Fruit fly (Drosophila melanogaster) whole organism: Measurements from ENCODE around the gene kni.

Source experiments
- CG8478 ChIP-seq: fragments of >200 bp; optimal IDR thresholded peaks from 2 replicates; lab custom pipeline; 2018; ENCODE audit warnings: inconsistent platforms
- Dll ChIP-seq: fragments of >200 bp; optimal IDR thresholded peaks from 2 replicates; lab custom pipeline; 2017
- EcR ChIP-seq, 2 experiments: fragments of >200 bp; optimal IDR thresholded peaks; 2 replicates each; lab custom pipeline; 2017; ENCODE audit warnings: missing biosample characterization in 2 of 2, missing genetic modification characterization in 2 of 2, missing genetic modification reagents in 2 of 2
- pan ChIP-seq: fragments of >200 bp; optimal IDR thresholded peaks from 2 replicates; lab custom pipeline; 2017
- psq ChIP-seq: fragments of >200 bp; optimal IDR thresholded peaks from 2 replicates; lab custom pipeline; 2017
- usp ChIP-seq: fragments of >200 bp; optimal IDR thresholded peaks from 2 replicates; lab custom pipeline; 2017; ENCODE audit warnings: missing biosample characterization, missing genetic modification characterization, mixed read lengths

The kni gene

dm6 chr3L:20695328-20695822 lies at the start of gene kni:
Gene kni (minus strand): TSS chr3L:20695378.
- TF ChIP-seq pan (lab: Kevin White, UChicago) (no peak), psq (lab: Kevin White, UChicago) (no peak)

DNA sequence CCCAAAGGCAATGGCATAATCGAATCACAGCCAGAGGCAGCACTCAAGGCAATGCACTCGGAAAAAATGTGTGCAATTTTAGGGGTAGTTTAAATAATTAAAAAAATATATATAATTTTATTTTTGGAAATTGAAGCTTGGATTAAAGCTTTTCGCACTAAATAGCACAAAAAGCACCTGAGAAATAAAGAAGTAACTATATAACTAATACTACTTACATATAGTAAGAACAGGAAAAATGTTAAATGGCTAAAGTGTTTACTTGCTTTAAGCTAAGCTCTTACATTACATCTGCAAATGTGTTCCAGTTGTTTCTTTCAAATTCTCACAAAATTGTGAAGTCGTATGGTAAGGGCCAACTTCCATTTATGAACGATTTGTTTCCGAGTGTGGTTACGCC lies 44.2 kb upstream of the kni start, which contains the start of gene Gr77a:
Gene Gr77a (minus strand): TSS at position 17 of the 400 bp plus-strand sequence.
- TF ChIP-seq usp (GFP tag; lab: Kevin White, UChicago) = no peak
- no peak for TF ChIP-seq pan (lab: Kevin White, UChicago)
- TF ChIP-seq CG8478 (lab: Kevin White, UChicago) = no peak
- no peak for TF ChIP-seq Dll (lab: Kevin White, UChicago)
- no peak for TF ChIP-seq EcR (GFP tag; optimal IDR thresholded peaks at IDR 0.05; lab: Kevin White, UChicago)
- TF ChIP-seq psq (lab: Kevin White, UChicago) = no peak

DNA sequence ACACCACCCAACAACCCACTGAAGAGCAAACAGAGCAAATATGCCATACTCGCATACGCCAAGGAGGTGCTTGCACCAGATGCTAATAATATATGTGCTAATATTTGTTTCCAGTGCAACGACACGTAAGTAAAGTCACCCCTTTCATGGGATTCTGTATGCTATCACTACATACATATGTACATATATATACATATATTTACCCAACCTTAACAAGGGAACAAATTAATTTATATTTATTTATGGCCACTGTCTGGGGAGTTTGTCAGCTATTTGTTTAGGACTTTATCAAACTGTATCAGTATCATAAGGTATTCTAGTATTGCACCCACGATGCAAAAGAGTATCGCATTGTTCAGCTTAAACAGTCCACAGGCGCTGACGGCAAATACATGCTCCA lies 42.2 kb upstream of the kni start:
- TF ChIP-seq CG8478 (lab: Kevin White, UChicago) (no peak), pan (lab: Kevin White, UChicago) (no peak), psq (lab: Kevin White, UChicago) (no peak), EcR (GFP tag; optimal IDR thresholded peaks at IDR 0.05; lab: Kevin White, UChicago) (no peak), usp (GFP tag; lab: Kevin White, UChicago) (no peak), Dll (lab: Kevin White, UChicago) (no peak)

DNA sequence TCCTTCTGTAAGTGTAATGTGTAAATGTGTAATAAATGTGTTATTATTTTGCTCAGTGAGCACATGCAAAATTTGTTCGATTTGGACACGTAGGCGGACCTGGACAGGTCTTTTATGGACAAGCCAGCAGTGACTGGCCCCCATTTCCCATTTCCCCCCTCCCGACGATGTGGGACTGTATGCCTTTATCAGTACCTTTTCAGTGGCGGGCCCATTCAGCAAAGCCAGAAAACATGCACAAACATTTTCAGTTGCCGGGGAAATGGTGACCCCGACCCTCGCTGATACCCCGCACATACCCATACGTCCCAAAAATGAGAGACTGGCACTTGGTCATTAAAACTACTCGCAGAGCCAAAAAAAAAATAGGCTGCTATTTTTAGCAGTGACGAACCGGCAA lies 41.1 kb upstream of the kni start:
- TF ChIP-seq CG8478 (lab: Kevin White, UChicago) (no peak), psq (lab: Kevin White, UChicago) (no peak), pan (lab: Kevin White, UChicago) (no peak), Dll (lab: Kevin White, UChicago) (no peak), usp (GFP tag; lab: Kevin White, UChicago) (no peak), EcR (GFP tag; optimal IDR thresholded peaks at IDR 0.05; lab: Kevin White, UChicago) (no peak)

dm6 chr3L:20734258-20734624 lies 39.1 kb upstream of the kni start:
- TF ChIP-seq Dll (lab: Kevin White, UChicago) (no peak), CG8478 (lab: Kevin White, UChicago) (no peak), EcR (GFP tag; optimal IDR thresholded peaks at IDR 0.05; lab: Kevin White, UChicago) (no peak), psq (lab: Kevin White, UChicago) (no peak), pan (lab: Kevin White, UChicago) (no peak)

- TF ChIP-seq psq (lab: Kevin White, UChicago) = no peak
- TF ChIP-seq pan (lab: Kevin White, UChicago) = no peak
- TF ChIP-seq Dll (lab: Kevin White, UChicago) = no peak
- no peak for TF ChIP-seq CG8478 (lab: Kevin White, UChicago)
- no peak for TF ChIP-seq EcR (GFP tag; optimal IDR thresholded peaks at IDR 0.05; lab: Kevin White, UChicago)
- TF ChIP-seq usp (GFP tag; lab: Kevin White, UChicago) = no peak
Observed at dm6 chr3L:20733530-20734257, 38.5 kb upstream of the kni start.

dm6 chr3L:20732492-20732891 lies 37.3 kb upstream of the kni start:
- TF ChIP-seq usp (GFP tag; lab: Kevin White, UChicago) (no peak), EcR (GFP tag; optimal IDR thresholded peaks at IDR 0.05; lab: Kevin White, UChicago) (no peak), CG8478 (lab: Kevin White, UChicago) (no peak), pan (lab: Kevin White, UChicago) (no peak), Dll (lab: Kevin White, UChicago) (no peak), psq (lab: Kevin White, UChicago) (no peak)

DNA sequence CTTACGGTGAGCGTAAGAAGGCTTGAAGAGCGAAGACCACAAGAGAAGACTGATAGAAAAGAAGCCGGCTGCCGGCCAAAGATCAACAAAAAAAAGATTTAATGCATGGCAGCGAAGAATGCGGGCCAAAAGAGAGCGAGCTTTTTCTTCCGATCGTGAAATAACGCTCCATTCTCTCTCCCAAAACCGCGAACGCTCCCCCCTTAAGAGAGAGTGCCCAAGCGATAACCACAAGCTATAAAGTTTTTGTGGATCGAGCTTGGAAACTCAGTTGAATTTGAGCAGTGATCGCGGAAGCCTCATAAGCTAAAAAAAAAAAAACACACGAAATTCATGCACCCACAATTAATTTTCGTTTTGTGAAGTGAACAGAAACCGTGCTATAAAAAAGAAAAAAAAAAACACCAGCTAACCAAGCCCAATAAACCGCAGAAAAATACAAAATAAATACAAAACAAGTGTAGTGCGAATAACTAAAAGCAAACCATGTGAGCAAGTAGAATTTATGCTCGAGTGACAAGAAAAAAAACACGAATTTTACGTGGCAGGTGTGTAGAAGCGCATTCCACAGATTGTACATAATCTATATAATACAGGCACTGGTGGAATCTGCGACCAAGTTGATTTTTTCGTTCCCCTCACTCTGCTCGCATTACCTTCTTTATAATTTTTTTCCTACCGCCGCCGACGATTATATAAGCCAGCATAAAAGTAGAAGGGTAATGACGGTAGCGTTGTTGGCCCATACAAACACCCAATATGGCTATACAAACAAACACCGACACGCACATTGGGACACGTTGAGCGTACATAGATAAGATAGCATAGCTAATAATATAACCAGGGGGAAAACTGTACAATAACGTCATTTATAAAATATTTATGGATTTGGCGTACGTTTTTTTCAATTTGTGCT lies 35.4 kb upstream of the kni start, which contains the start of gene CG13252:
Gene CG13252 (plus strand): TSS at position 269 of the 916 bp plus-strand sequence.
- TF ChIP-seq Dll (lab: Kevin White, UChicago) (peak; percentile 84), usp (GFP tag; lab: Kevin White, UChicago) (no peak), EcR (GFP tag; optimal IDR thresholded peaks at IDR 0.05; lab: Kevin White, UChicago) (no peak)

DNA sequence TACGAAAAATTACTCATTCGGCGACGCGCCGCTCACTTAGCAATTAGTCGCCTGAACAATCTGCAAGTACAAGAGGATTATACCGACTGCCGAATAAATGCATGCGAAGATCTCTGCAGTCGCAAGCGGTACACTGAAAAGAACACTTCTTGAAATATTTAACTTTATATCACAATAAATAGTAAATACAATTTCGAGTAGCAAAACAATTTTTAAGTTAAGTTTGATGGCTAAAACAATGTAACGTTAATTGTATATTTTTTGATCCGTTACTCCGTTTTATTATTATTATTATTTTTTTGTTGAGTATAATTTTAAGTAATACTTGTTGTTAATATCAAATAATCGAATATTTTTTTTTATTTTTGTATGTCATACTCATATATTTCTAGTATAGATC lies 34.2 kb upstream of the kni start:
- TF ChIP-seq pan (lab: Kevin White, UChicago) = no peak
- TF ChIP-seq EcR (GFP tag; optimal IDR thresholded peaks at IDR 0.05; lab: Kevin White, UChicago) = no peak
- TF ChIP-seq psq (lab: Kevin White, UChicago) = no peak
- no peak for TF ChIP-seq CG8478 (lab: Kevin White, UChicago)
- TF ChIP-seq usp (GFP tag; lab: Kevin White, UChicago) = no peak
- no peak for TF ChIP-seq Dll (lab: Kevin White, UChicago)

DNA sequence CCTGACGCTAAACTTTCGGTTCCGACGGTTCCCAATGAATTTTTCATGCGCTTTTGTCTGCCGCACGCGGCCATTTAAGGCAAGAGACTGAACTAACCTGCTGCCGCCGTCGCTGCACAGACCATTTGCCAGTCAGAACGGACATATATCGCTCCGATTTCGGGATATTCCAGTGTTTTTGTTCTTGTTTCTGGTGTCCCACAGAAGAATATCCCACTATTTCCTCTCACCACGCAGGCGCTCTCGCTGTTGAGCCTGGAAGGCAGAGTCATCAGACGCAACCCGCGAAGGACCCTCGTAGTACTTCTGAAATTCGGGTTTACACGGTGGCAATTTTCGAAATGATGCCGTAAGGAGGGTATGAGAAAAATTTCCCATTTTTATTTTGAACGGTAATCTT lies 23.9 kb upstream of the kni start, which contains the start of gene cmpy:
Gene cmpy (minus strand): TSS at position 101 of the 400 bp plus-strand sequence.
- TF ChIP-seq pan (lab: Kevin White, UChicago) (no peak), psq (lab: Kevin White, UChicago) (no peak), EcR (GFP tag; optimal IDR thresholded peaks at IDR 0.05; lab: Kevin White, UChicago) (no peak), Dll (lab: Kevin White, UChicago) (no peak), CG8478 (lab: Kevin White, UChicago) (no peak), usp (GFP tag; lab: Kevin White, UChicago) (no peak)

- TF ChIP-seq EcR (GFP tag; optimal IDR thresholded peaks at IDR 0.05; lab: Kevin White, UChicago) (no peak), psq (lab: Kevin White, UChicago) (no peak), pan (lab: Kevin White, UChicago) (no peak), Dll (lab: Kevin White, UChicago) (no peak), usp (GFP tag; lab: Kevin White, UChicago) (no peak), CG8478 (lab: Kevin White, UChicago) (no peak)
Observed at dm6 chr3L:20713800-20714199, 18.6 kb upstream of the kni start, which contains the start of gene CG34260. Gene CG34260 (plus strand): TSS chr3L:20714100.
